Fruit fly (Drosophila melanogaster) whole organism, embryonic: ENCODE data around the gene sit.

Source experiments
- Aef1 ChIP-seq: fragments of 200-800 bp; sonication (Bioruptor generic); IDR thresholded peaks from 3 replicates; pipeline ENCODE4 v1.3.6; 2022; ENCODE audit warnings: missing biosample characterization, missing genetic modification characterization
- CG10147 ChIP-seq: fragments of 200-800 bp; sonication (Bioruptor generic); optimal IDR thresholded peaks from 2 replicates; lab custom pipeline; 2019; ENCODE audit warnings: missing biosample characterization, mild to moderate bottlenecking, missing genetic modification characterization, moderate library complexity
- CG11723 ChIP-seq: fragments of 200-800 bp; sonication (Bioruptor generic); optimal IDR thresholded peaks from 2 replicates; lab custom pipeline; 2017; ENCODE audit warnings: missing biosample characterization, mild to moderate bottlenecking, missing genetic modification characterization
- CG12942 ChIP-seq: fragments of 200-800 bp; sonication (Bioruptor generic); optimal IDR thresholded peaks from 3 replicates; lab custom pipeline; 2016; ENCODE audit warnings: missing biosample characterization, missing genetic modification characterization
- CG13424 ChIP-seq: fragments of 200-800 bp; sonication (Bioruptor generic); optimal IDR thresholded peaks from 2 replicates; lab custom pipeline; 2019; ENCODE audit warnings: missing biosample characterization, mild to moderate bottlenecking, missing genetic modification characterization, moderate library complexity
- CG13624 ChIP-seq: fragments of 200-800 bp; sonication (Bioruptor generic); optimal IDR thresholded peaks from 2 replicates; lab custom pipeline; 2016; ENCODE audit warnings: missing biosample characterization, missing genetic modification characterization
- CG15696 ChIP-seq: fragments of 200-800 bp; sonication (Bioruptor generic); optimal IDR thresholded peaks from 2 replicates; lab custom pipeline; 2019; ENCODE audit warnings: missing biosample characterization, mild to moderate bottlenecking, missing genetic modification characterization, moderate library complexity
- CG1603 ChIP-seq: fragments of 200-800 bp; sonication (Bioruptor generic); optimal IDR thresholded peaks from 2 replicates; lab custom pipeline; 2019; ENCODE audit warnings: missing biosample characterization, mild to moderate bottlenecking, missing genetic modification characterization, moderate library complexity
- CG18619 ChIP-seq: fragments of 200-800 bp; sonication (Bioruptor generic); optimal IDR thresholded peaks from 3 replicates; lab custom pipeline; 2017; ENCODE audit warnings: missing biosample characterization, mild to moderate bottlenecking, missing genetic modification characterization
- CG2202 ChIP-seq: fragments of 200-800 bp; sonication (Bioruptor generic); optimal IDR thresholded peaks from 2 replicates; lab custom pipeline; 2018; ENCODE audit warnings: missing biosample characterization, mild to moderate bottlenecking, missing genetic modification characterization
- CG31388 ChIP-seq: fragments of 200-800 bp; sonication (Bioruptor generic); optimal IDR thresholded peaks from 2 replicates; lab custom pipeline; 2016; ENCODE audit warnings: missing biosample characterization, missing genetic modification characterization
- CG34224 ChIP-seq: fragments of 200-800 bp; sonication (Bioruptor generic); IDR thresholded peaks from 3 replicates; pipeline ENCODE4 v1.3.6; 2022; ENCODE audit warnings: missing biosample characterization, missing genetic modification characterization; ENCODE audit not compliant: partially characterized antibody
- CG5180 ChIP-seq: fragments of 200-800 bp; sonication (Bioruptor generic); optimal IDR thresholded peaks from 3 replicates; lab custom pipeline; 2017; ENCODE audit warnings: missing biosample characterization, missing genetic modification characterization, mild to moderate bottlenecking, moderate library complexity, missing genetic modification reagents
- CG5953 ChIP-seq: fragments of 200-800 bp; sonication (Bioruptor generic); IDR thresholded peaks from 2 replicates; pipeline ENCODE4 v1.3.6; 2022; ENCODE audit warnings: missing biosample characterization, missing genetic modification characterization
- CG6254 ChIP-seq: fragments of 200-800 bp; sonication (Bioruptor generic); optimal IDR thresholded peaks from 3 replicates; lab custom pipeline; 2017; ENCODE audit warnings: mild to moderate bottlenecking, missing biosample characterization, missing genetic modification reagents, missing genetic modification characterization
- CG6854 ChIP-seq: fragments of 200-800 bp; sonication (Bioruptor generic); optimal IDR thresholded peaks from 3 replicates; lab custom pipeline; 2017; ENCODE audit warnings: missing biosample characterization, mild to moderate bottlenecking, missing genetic modification characterization
- D19B ChIP-seq: fragments of 200-800 bp; sonication (Bioruptor generic); optimal IDR thresholded peaks from 2 replicates; lab custom pipeline; 2017; ENCODE audit warnings: missing biosample characterization, mild to moderate bottlenecking, missing genetic modification characterization
- Dip3 ChIP-seq: fragments of 200-800 bp; sonication (Bioruptor generic); optimal IDR thresholded peaks from 3 replicates; lab custom pipeline; 2016; ENCODE audit warnings: missing biosample characterization, missing genetic modification characterization
- Elba2 ChIP-seq: fragments of 200-800 bp; sonication (Bioruptor generic); optimal IDR thresholded peaks from 3 replicates; lab custom pipeline; 2016; ENCODE audit warnings: missing biosample characterization, missing genetic modification characterization
- Fer3 ChIP-seq: fragments of 200-800 bp; sonication (Bioruptor generic); optimal IDR thresholded peaks from 2 replicates; lab custom pipeline; 2018; ENCODE audit warnings: missing biosample characterization, mild to moderate bottlenecking, missing genetic modification characterization, moderate library complexity
- Hand ChIP-seq: fragments of 200-800 bp; sonication (Bioruptor generic); optimal IDR thresholded peaks from 2 replicates; lab custom pipeline; 2017; ENCODE audit warnings: mild to moderate bottlenecking, missing biosample characterization, missing genetic modification reagents, missing genetic modification characterization
- Hmx ChIP-seq: fragments of 200-800 bp; sonication (Bioruptor generic); optimal IDR thresholded peaks from 2 replicates; lab custom pipeline; 2016; ENCODE audit warnings: missing biosample characterization, missing genetic modification characterization
- Hsf ChIP-seq: fragments of 200-800 bp; sonication (Bioruptor generic); optimal IDR thresholded peaks from 3 replicates; lab custom pipeline; 2016; ENCODE audit warnings: missing biosample characterization, missing genetic modification characterization
- Mes4 ChIP-seq: fragments of 200-800 bp; sonication (Bioruptor generic); optimal IDR thresholded peaks from 2 replicates; lab custom pipeline; 2016; ENCODE audit warnings: missing biosample characterization, missing genetic modification characterization
- NK7.1 ChIP-seq: fragments of 200-800 bp; sonication (Bioruptor generic); optimal IDR thresholded peaks from 3 replicates; lab custom pipeline; 2016; ENCODE audit warnings: missing biosample characterization, missing genetic modification characterization
- Nf-YA ChIP-seq: fragments of 200-800 bp; sonication (Bioruptor generic); IDR thresholded peaks from 2 replicates; pipeline ENCODE4 v1.3.6; 2022; ENCODE audit warnings: missing biosample characterization, missing genetic modification characterization
- NfI ChIP-seq: fragments of 200-800 bp; sonication (Bioruptor generic); optimal IDR thresholded peaks from 3 replicates; lab custom pipeline; 2018; ENCODE audit warnings: missing biosample characterization, mild to moderate bottlenecking, missing genetic modification characterization, moderate library complexity
- Ptx1 ChIP-seq: fragments of 200-800 bp; sonication (Bioruptor generic); IDR thresholded peaks from 2 replicates; pipeline ENCODE4 v1.3.6; 2022; ENCODE audit warnings: missing biosample characterization, missing genetic modification characterization
- Rx ChIP-seq: fragments of 200-800 bp; sonication (Bioruptor generic); IDR thresholded peaks from 2 replicates; pipeline ENCODE4 v1.3.6; 2022; ENCODE audit warnings: missing biosample characterization, missing genetic modification characterization
- Side ChIP-seq: fragments of 200-800 bp; sonication (Bioruptor generic); optimal IDR thresholded peaks from 2 replicates; lab custom pipeline; 2016; ENCODE audit warnings: missing biosample characterization, missing genetic modification characterization
- al ChIP-seq: fragments of 200-800 bp; sonication (Bioruptor generic); IDR thresholded peaks from 2 replicates; pipeline ENCODE4 v1.3.6; 2022; ENCODE audit warnings: missing biosample characterization, missing genetic modification characterization
- az2 ChIP-seq: fragments of 200-800 bp; sonication (Bioruptor generic); optimal IDR thresholded peaks from 3 replicates; lab custom pipeline; 2016; ENCODE audit warnings: missing biosample characterization, missing genetic modification characterization
- bowl ChIP-seq: fragments of 200-800 bp; sonication (Bioruptor generic); IDR thresholded peaks from 2 replicates; pipeline ENCODE4 v1.3.6; 2022; ENCODE audit warnings: missing biosample characterization, missing genetic modification characterization
- br ChIP-seq: fragments of >200 bp; optimal IDR thresholded peaks from 2 replicates; lab custom pipeline; 2017
- cato ChIP-seq: fragments of 200-800 bp; sonication (Bioruptor generic); optimal IDR thresholded peaks from 2 replicates; lab custom pipeline; 2016; ENCODE audit warnings: missing biosample characterization, missing genetic modification characterization, borderline replicate concordance
- caup ChIP-seq: fragments of 200-800 bp; sonication (Bioruptor generic); optimal IDR thresholded peaks from 3 replicates; lab custom pipeline; 2017; ENCODE audit warnings: missing biosample characterization, mild to moderate bottlenecking, missing genetic modification characterization, moderate library complexity; ENCODE audit not compliant: severe bottlenecking
- chinmo ChIP-seq: fragments of 200-800 bp; sonication (Bioruptor generic); IDR thresholded peaks from 4 replicates; pipeline ENCODE4 v1.3.6; 2022; ENCODE audit warnings: missing biosample characterization, missing genetic modification characterization; ENCODE audit not compliant: partially characterized antibody
- chm ChIP-seq: fragments of 200-800 bp; sonication (Bioruptor generic); IDR thresholded peaks from 2 replicates; pipeline ENCODE4 v1.3.6; 2022; ENCODE audit warnings: missing biosample characterization, missing genetic modification characterization
- exex ChIP-seq: fragments of 200-800 bp; sonication (Bioruptor generic); optimal IDR thresholded peaks from 4 replicates; lab custom pipeline; 2018; ENCODE audit warnings: missing biosample characterization, mild to moderate bottlenecking, missing genetic modification characterization, moderate library complexity
- fd64A ChIP-seq: fragments of 200-800 bp; sonication (Bioruptor generic); optimal IDR thresholded peaks from 3 replicates; lab custom pipeline; 2018; ENCODE audit warnings: missing biosample characterization, mild to moderate bottlenecking, missing genetic modification characterization
- fd96Cb ChIP-seq: fragments of 200-800 bp; sonication (Bioruptor generic); optimal IDR thresholded peaks from 2 replicates; lab custom pipeline; 2018; ENCODE audit warnings: missing biosample characterization, mild to moderate bottlenecking, missing genetic modification characterization, moderate library complexity
- fu2 ChIP-seq: fragments of 200-800 bp; sonication (Bioruptor generic); optimal IDR thresholded peaks from 2 replicates; lab custom pipeline; 2016; ENCODE audit warnings: missing biosample characterization, missing genetic modification characterization
- gcm2 ChIP-seq: fragments of 200-800 bp; sonication (Bioruptor generic); optimal IDR thresholded peaks from 2 replicates; lab custom pipeline; 2016; ENCODE audit warnings: missing biosample characterization, missing genetic modification characterization
- hkb ChIP-seq, 2 experiments: fragments of 200-800 bp in 1 of 2; fragments of >200 bp in 1 of 2; sonication (Bioruptor generic) in 1 of 2; IDR thresholded peaks in 1 of 2; optimal IDR thresholded peaks in 1 of 2; 2 replicates each; pipeline versions ENCODE4 v1.3.6 to Lab custom; 2017 to 2022; ENCODE audit warnings: missing biosample characterization in 1 of 2, missing genetic modification characterization in 1 of 2
- lilli ChIP-seq: fragments of 200-800 bp; sonication (Bioruptor generic); optimal IDR thresholded peaks from 3 replicates; lab custom pipeline; 2016; ENCODE audit warnings: missing biosample characterization, missing genetic modification characterization
- nerfin-1 ChIP-seq: fragments of 200-800 bp; sonication (Bioruptor generic); optimal IDR thresholded peaks from 3 replicates; lab custom pipeline; 2019; ENCODE audit warnings: missing biosample characterization, mild to moderate bottlenecking, missing genetic modification characterization, moderate library complexity
- pita ChIP-seq: fragments of 200-800 bp; sonication (Bioruptor generic); optimal IDR thresholded peaks from 2 replicates; lab custom pipeline; 2017; ENCODE audit warnings: missing biosample characterization, mild to moderate bottlenecking, missing genetic modification characterization
- tll ChIP-seq, 2 experiments: fragments of 200-800 bp in 1 of 2; fragments of >200 bp in 1 of 2; sonication (Bioruptor generic) in 1 of 2; optimal IDR thresholded peaks; 2 replicates each; lab custom pipeline; 2017 to 2019; ENCODE audit warnings: missing biosample characterization in 2 of 2, missing genetic modification characterization in 2 of 2, mild to moderate bottlenecking in 1 of 2, moderate library complexity in 1 of 2
- zf30C ChIP-seq: fragments of 200-800 bp; sonication (Bioruptor generic); optimal IDR thresholded peaks from 3 replicates; lab custom pipeline; 2018; ENCODE audit warnings: missing biosample characterization, mild to moderate bottlenecking, missing genetic modification characterization

The sit gene

dm6 chr3R:22597344-22597954 lies 35.1 kb upstream of the sit start (continued):
- no peak for TF ChIP-seq Hmx (GFP tag; lab: Kevin White, UChicago)
- TF ChIP-seq chinmo (GFP tag; lab: Robert Waterston, UW): no peak
- 0 out of 2 replicates have a peak, but pooled peaks have one; percentile 10 for TF ChIP-seq bowl
- TF ChIP-seq Mes4: peak; percentile 54
- peak; percentile 40 for TF ChIP-seq CG18619 (GFP tag; lab: Kevin White, UChicago)
- TF ChIP-seq br (lab: Kevin White, UChicago): no peak
- TF ChIP-seq exex: no peak
- TF ChIP-seq CG34224 (GFP tag; lab: Robert Waterston, UW): no peak
- TF ChIP-seq Side: peak; percentile 65
- peak; percentile 76 for TF ChIP-seq fd96Cb
- TF ChIP-seq Dip3 (GFP tag; lab: Kevin White, UChicago): no peak
- peak; percentile 12 for TF ChIP-seq NK7.1 (GFP tag; lab: Kevin White, UChicago)
- no peak for TF ChIP-seq CG15696 (tag; lab: Kevin White, UChicago)
- no peak for TF ChIP-seq pita (GFP tag; lab: Kevin White, UChicago)
- peak; percentile 72 for TF ChIP-seq Aef1 (GFP tag; lab: Robert Waterston, UW)
- TF ChIP-seq CG5180: no peak
- no peak for TF ChIP-seq CG11723 (GFP tag; lab: Kevin White, UChicago)
- TF ChIP-seq hkb (optimal IDR thresholded peaks at IDR 0.05; lab: Kevin White, UChicago): no peak
- TF ChIP-seq hkb (GFP tag; IDR thresholded peaks at IDR 0.05; lab: Robert Waterston, UW): peak; percentile 79
- TF ChIP-seq D19B: no peak
- peak; percentile 28 for TF ChIP-seq fd64A (GFP tag; lab: Kevin White, UChicago)
- TF ChIP-seq Rx (GFP tag; lab: Robert Waterston, UW): peak; percentile 70
- TF ChIP-seq fu2: no peak
- TF ChIP-seq tll (GFP tag; optimal IDR thresholded peaks at IDR 0.05; lab: Kevin White, UChicago): no peak
- peak; percentile 20 for TF ChIP-seq CG31388 (GFP tag; lab: Kevin White, UChicago)
- peak; percentile 44; the same call in 1 of the 2 replicates for TF ChIP-seq Nf-YA (GFP tag; lab: Robert Waterston, UW)
- peak; percentile 82 for TF ChIP-seq Ptx1 (GFP tag; lab: Robert Waterston, UW)
- TF ChIP-seq CG6854 (GFP tag; lab: Kevin White, UChicago): no peak
- TF ChIP-seq caup (GFP tag; lab: Kevin White, UChicago): peak; percentile 16
- no peak for TF ChIP-seq Fer3 (tag; lab: Kevin White, UChicago)
- TF ChIP-seq chm (GFP tag; lab: Robert Waterston, UW): peak; percentile 64
- TF ChIP-seq CG5953 (GFP tag; lab: Robert Waterston, UW): peak; percentile 87
- no peak for TF ChIP-seq Elba2 (GFP tag; lab: Kevin White, UChicago)
- TF ChIP-seq CG13624 (GFP tag; lab: Kevin White, UChicago): peak; percentile 0
- peak; percentile 55 for TF ChIP-seq CG2202 (tag; lab: Kevin White, UChicago)
- TF ChIP-seq al (GFP tag; lab: Robert Waterston, UW): 0 out of 2 replicates have a peak, but pooled peaks have one; percentile 34
- TF ChIP-seq CG12942 (GFP tag; lab: Kevin White, UChicago): no peak
- TF ChIP-seq CG1603 (tag; lab: Kevin White, UChicago): no peak
- no peak for TF ChIP-seq CG10147 (GFP tag; lab: Kevin White, UChicago)
- TF ChIP-seq CG13424: peak; percentile 79
- TF ChIP-seq NfI (GFP tag; lab: Kevin White, UChicago): peak; percentile 66
- TF ChIP-seq zf30C: no peak
- peak; percentile 45 for TF ChIP-seq cato (GFP tag; lab: Kevin White, UChicago)
- TF ChIP-seq Hand (GFP tag; lab: Kevin White, UChicago): no peak
- no peak for TF ChIP-seq gcm2
- TF ChIP-seq nerfin-1 (tag; lab: Kevin White, UChicago): no peak
- TF ChIP-seq Hsf (GFP tag; lab: Kevin White, UChicago): peak; percentile 70
- TF ChIP-seq az2: peak; percentile 82
- peak; percentile 55 for TF ChIP-seq lilli (GFP tag; lab: Kevin White, UChicago)
- no peak for TF ChIP-seq CG6254 (GFP tag; lab: Kevin White, UChicago)
